Fruit fly (Drosophila melanogaster) whole organism, embryonic: Measurements from ENCODE around the gene CG9107.

Experiments used
- CG11085 ChIP-seq: fragments of 200-800 bp; sonication (Bioruptor generic); IDR thresholded peaks from 2 replicates; pipeline ENCODE4 v1.3.6; 2022; ENCODE audit warnings: missing biosample characterization, missing genetic modification characterization
- CG11456 ChIP-seq: fragments of 200-800 bp; sonication (Bioruptor generic); IDR thresholded peaks from 3 replicates; pipeline ENCODE4 v1.3.6; 2022; ENCODE audit warnings: missing biosample characterization, missing genetic modification characterization
- CG12236 ChIP-seq: fragments of 200-800 bp; sonication (Bioruptor generic); optimal IDR thresholded peaks from 2 replicates; lab custom pipeline; 2016; ENCODE audit warnings: missing biosample characterization, missing genetic modification characterization
- CG12391 ChIP-seq: fragments of 200-800 bp; sonication (Bioruptor generic); optimal IDR thresholded peaks from 3 replicates; lab custom pipeline; 2018; ENCODE audit warnings: missing biosample characterization, mild to moderate bottlenecking, missing genetic modification characterization, moderate library complexity
- CG13624 ChIP-seq: fragments of 200-800 bp; sonication (Bioruptor generic); optimal IDR thresholded peaks from 2 replicates; lab custom pipeline; 2016; ENCODE audit warnings: missing biosample characterization, missing genetic modification characterization
- CG1529 ChIP-seq: fragments of 200-800 bp; sonication (Bioruptor generic); optimal IDR thresholded peaks from 3 replicates; lab custom pipeline; 2018; ENCODE audit warnings: missing biosample characterization, missing genetic modification characterization
- CG17568 ChIP-seq: fragments of 200-800 bp; sonication (Bioruptor generic); optimal IDR thresholded peaks from 2 replicates; lab custom pipeline; 2018; ENCODE audit warnings: missing biosample characterization, mild to moderate bottlenecking, missing genetic modification characterization, moderate library complexity
- CG2712 ChIP-seq: fragments of 200-800 bp; optimal IDR thresholded peaks from 3 replicates; lab custom pipeline; 2019; ENCODE audit warnings: missing biosample characterization, mild to moderate bottlenecking, missing genetic modification characterization, moderate library complexity
- CG31441 ChIP-seq: fragments of 200-800 bp; sonication (Bioruptor generic); IDR thresholded peaks from 2 replicates; pipeline ENCODE4 v1.3.6; 2022; ENCODE audit warnings: missing biosample characterization, missing genetic modification characterization
- CG33557 ChIP-seq: fragments of 200-800 bp; sonication (Bioruptor generic); optimal IDR thresholded peaks from 2 replicates; lab custom pipeline; 2019; ENCODE audit warnings: missing biosample characterization, mild to moderate bottlenecking, missing genetic modification characterization, moderate library complexity
- CG4404 ChIP-seq: fragments of 200-800 bp; sonication (Bioruptor generic); IDR thresholded peaks from 2 replicates; pipeline ENCODE4 v1.3.6; 2022; ENCODE audit warnings: missing biosample characterization, missing genetic modification characterization
- CG6272 ChIP-seq: fragments of 200-800 bp; sonication (Bioruptor generic); IDR thresholded peaks from 2 replicates; pipeline ENCODE4 v1.3.6; 2022; ENCODE audit warnings: missing biosample characterization, missing genetic modification characterization
- CG6791 ChIP-seq: fragments of 200-800 bp; sonication (Bioruptor generic); IDR thresholded peaks from 3 replicates; pipeline ENCODE4 v1.3.6; 2022; ENCODE audit warnings: missing biosample characterization, missing genetic modification characterization; ENCODE audit not compliant: partially characterized antibody
- D19A ChIP-seq: fragments of 200-800 bp; optimal IDR thresholded peaks from 3 replicates; lab custom pipeline; 2019; ENCODE audit warnings: missing biosample characterization, mild to moderate bottlenecking, missing genetic modification characterization, moderate library complexity
- D19B ChIP-seq: fragments of 200-800 bp; sonication (Bioruptor generic); optimal IDR thresholded peaks from 2 replicates; lab custom pipeline; 2017; ENCODE audit warnings: missing biosample characterization, mild to moderate bottlenecking, missing genetic modification characterization
- E2f1 ChIP-seq: fragments of 200-800 bp; sonication (Bioruptor generic); IDR thresholded peaks from 2 replicates; pipeline ENCODE4 v1.3.6; 2022; ENCODE audit warnings: missing biosample characterization, missing genetic modification characterization
- ERR ChIP-seq: fragments of 200-800 bp; sonication (Bioruptor generic); optimal IDR thresholded peaks from 2 replicates; lab custom pipeline; 2016; ENCODE audit warnings: missing biosample characterization, missing genetic modification characterization
- HmgD ChIP-seq: fragments of 200-800 bp; sonication (Bioruptor generic); optimal IDR thresholded peaks from 3 replicates; lab custom pipeline; 2016; ENCODE audit warnings: missing biosample characterization, missing genetic modification characterization
- Hr3 ChIP-seq: fragments of 200-800 bp; sonication (Bioruptor generic); optimal IDR thresholded peaks from 3 replicates; lab custom pipeline; 2016; ENCODE audit warnings: missing biosample characterization, missing genetic modification characterization
- Hsf ChIP-seq: fragments of 200-800 bp; sonication (Bioruptor generic); optimal IDR thresholded peaks from 3 replicates; lab custom pipeline; 2016; ENCODE audit warnings: missing biosample characterization, missing genetic modification characterization
- Lim3 ChIP-seq: fragments of 200-800 bp; sonication (Bioruptor generic); IDR thresholded peaks from 2 replicates; pipeline ENCODE4 v1.3.6; 2022; ENCODE audit warnings: missing biosample characterization, missing genetic modification characterization
- MESR4 ChIP-seq: fragments of 200-800 bp; sonication (Bioruptor generic); optimal IDR thresholded peaks from 2 replicates; lab custom pipeline; 2018; ENCODE audit warnings: missing biosample characterization, mild to moderate bottlenecking, missing genetic modification characterization, moderate library complexity
- Mes4 ChIP-seq: fragments of 200-800 bp; sonication (Bioruptor generic); optimal IDR thresholded peaks from 2 replicates; lab custom pipeline; 2016; ENCODE audit warnings: missing biosample characterization, missing genetic modification characterization
- NC2β ChIP-seq: fragments of 200-800 bp; sonication (Bioruptor generic); optimal IDR thresholded peaks from 2 replicates; lab custom pipeline; 2016; ENCODE audit warnings: missing biosample characterization, missing genetic modification characterization
- Neu2 ChIP-seq: fragments of 200-800 bp; sonication (Bioruptor generic); optimal IDR thresholded peaks from 3 replicates; lab custom pipeline; 2016; ENCODE audit warnings: missing biosample characterization, missing genetic modification characterization, borderline replicate concordance
- Pdp1 ChIP-seq, 2 experiments: fragments of 200-800 bp; sonication (Bioruptor generic); optimal IDR thresholded peaks; 3 replicates each; lab custom pipeline; 2016; ENCODE audit warnings: missing biosample characterization in 2 of 2, missing genetic modification characterization in 2 of 2, mild to moderate bottlenecking in 1 of 2, moderate library complexity in 1 of 2
- Usf ChIP-seq: fragments of 200-800 bp; sonication (Bioruptor generic); optimal IDR thresholded peaks from 2 replicates; lab custom pipeline; 2017; ENCODE audit warnings: missing genotype, missing biosample characterization, missing genetic modification characterization
- abd-A ChIP-seq: fragments of 200-800 bp; sonication (Bioruptor generic); optimal IDR thresholded peaks from 3 replicates; lab custom pipeline; 2019; ENCODE audit warnings: missing biosample characterization, mild to moderate bottlenecking, missing genetic modification characterization, moderate library complexity
- bbx ChIP-seq: fragments of 200-800 bp; sonication (Bioruptor generic); IDR thresholded peaks from 2 replicates; pipeline ENCODE4 v1.3.6; 2022; ENCODE audit warnings: missing biosample characterization, missing genetic modification characterization; ENCODE audit not compliant: partially characterized antibody
- cad ChIP-seq: fragments of >200 bp; optimal IDR thresholded peaks from 2 replicates; lab custom pipeline; 2017; ENCODE audit warnings: missing biosample characterization, missing genetic modification characterization
- crol ChIP-seq: fragments of 200-800 bp; sonication (Bioruptor generic); IDR thresholded peaks from 2 replicates; pipeline ENCODE4 v1.3.6; 2022; ENCODE audit warnings: missing biosample characterization, missing genetic modification characterization
- dysf ChIP-seq: fragments of 200-800 bp; sonication (Bioruptor generic); IDR thresholded peaks from 3 replicates; pipeline ENCODE4 v1.3.6; 2022; ENCODE audit warnings: missing biosample characterization, missing genetic modification characterization
- gce ChIP-seq: fragments of 200-800 bp; sonication (Bioruptor generic); IDR thresholded peaks from 3 replicates; pipeline ENCODE4 v1.3.6; 2022; ENCODE audit warnings: missing biosample characterization, missing genetic modification characterization
- her ChIP-seq: fragments of 200-800 bp; sonication (Bioruptor generic); optimal IDR thresholded peaks from 2 replicates; lab custom pipeline; 2016; ENCODE audit warnings: missing biosample characterization, missing genetic modification characterization
- hkb ChIP-seq, 2 experiments: fragments of 200-800 bp in 1 of 2; fragments of >200 bp in 1 of 2; sonication (Bioruptor generic) in 1 of 2; IDR thresholded peaks in 1 of 2; optimal IDR thresholded peaks in 1 of 2; 2 replicates each; pipeline versions ENCODE4 v1.3.6 to Lab custom; 2017 to 2022; ENCODE audit warnings: missing biosample characterization in 1 of 2, missing genetic modification characterization in 1 of 2
- ind ChIP-seq: fragments of 200-800 bp; sonication (Bioruptor generic); optimal IDR thresholded peaks from 3 replicates; lab custom pipeline; 2016; ENCODE audit warnings: missing biosample characterization, missing genetic modification characterization
- jigr1 ChIP-seq: fragments of 200-800 bp; sonication (Bioruptor generic); IDR thresholded peaks from 3 replicates; pipeline ENCODE4 v1.3.6; 2022; ENCODE audit warnings: missing biosample characterization, missing genetic modification characterization
- ken ChIP-seq: fragments of 200-800 bp; sonication (Bioruptor generic); IDR thresholded peaks from 3 replicates; pipeline ENCODE4 v1.3.6; 2022; ENCODE audit warnings: missing biosample characterization, missing genetic modification characterization
- org-1 ChIP-seq: fragments of 200-800 bp; sonication (Bioruptor generic); optimal IDR thresholded peaks from 2 replicates; lab custom pipeline; 2017; ENCODE audit warnings: missing biosample characterization, missing genetic modification characterization
- pnt ChIP-seq: fragments of 200-800 bp; sonication (Bioruptor generic); optimal IDR thresholded peaks from 3 replicates; lab custom pipeline; 2016; ENCODE audit warnings: missing biosample characterization, missing genetic modification characterization
- pum ChIP-seq: fragments of 200-800 bp; sonication (Bioruptor generic); optimal IDR thresholded peaks from 2 replicates; lab custom pipeline; 2016; ENCODE audit warnings: missing biosample characterization, missing genetic modification characterization
- sima ChIP-seq: fragments of 200-800 bp; sonication (Bioruptor generic); optimal IDR thresholded peaks from 2 replicates; lab custom pipeline; 2016; ENCODE audit warnings: missing biosample characterization, missing genetic modification characterization
- slbo ChIP-seq: fragments of 200-800 bp; sonication (Bioruptor generic); IDR thresholded peaks from 2 replicates; pipeline ENCODE4 v1.3.6; 2022; ENCODE audit warnings: missing biosample characterization, missing genetic modification characterization
- slou ChIP-seq: fragments of 200-800 bp; sonication (Bioruptor generic); optimal IDR thresholded peaks from 3 replicates; lab custom pipeline; 2016; ENCODE audit warnings: missing biosample characterization, missing genetic modification characterization
- slp2 ChIP-seq: fragments of 200-800 bp; sonication (Bioruptor generic); optimal IDR thresholded peaks from 2 replicates; lab custom pipeline; 2016; ENCODE audit warnings: missing biosample characterization, missing genetic modification characterization
- so ChIP-seq: fragments of 200-800 bp; sonication (Bioruptor generic); IDR thresholded peaks from 3 replicates; pipeline ENCODE4 v1.3.6; 2022; ENCODE audit warnings: missing biosample characterization, missing genetic modification characterization
- sug ChIP-seq: fragments of 200-800 bp; optimal IDR thresholded peaks from 2 replicates; lab custom pipeline; 2019; ENCODE audit warnings: missing biosample characterization, mild to moderate bottlenecking, missing genetic modification characterization, moderate library complexity
- ttk ChIP-seq: fragments of 200-800 bp; sonication (Bioruptor generic); IDR thresholded peaks from 2 replicates; pipeline ENCODE4 v2.1.2; 2022; ENCODE audit warnings: missing biosample characterization, missing genetic modification characterization
- vfl ChIP-seq: fragments of 200-800 bp; sonication (Bioruptor generic); optimal IDR thresholded peaks from 2 replicates; lab custom pipeline; 2016; ENCODE audit warnings: missing biosample characterization, missing genetic modification characterization
- wek ChIP-seq: fragments of 200-800 bp; sonication (Bioruptor generic); optimal IDR thresholded peaks from 3 replicates; lab custom pipeline; 2018; ENCODE audit warnings: missing biosample characterization, mild to moderate bottlenecking, missing genetic modification characterization, moderate library complexity
- zfh2 ChIP-seq: fragments of 200-800 bp; sonication (Bioruptor generic); optimal IDR thresholded peaks from 2 replicates; lab custom pipeline; 2016; ENCODE audit warnings: missing biosample characterization, missing genetic modification characterization

The CG9107 gene

DNA sequence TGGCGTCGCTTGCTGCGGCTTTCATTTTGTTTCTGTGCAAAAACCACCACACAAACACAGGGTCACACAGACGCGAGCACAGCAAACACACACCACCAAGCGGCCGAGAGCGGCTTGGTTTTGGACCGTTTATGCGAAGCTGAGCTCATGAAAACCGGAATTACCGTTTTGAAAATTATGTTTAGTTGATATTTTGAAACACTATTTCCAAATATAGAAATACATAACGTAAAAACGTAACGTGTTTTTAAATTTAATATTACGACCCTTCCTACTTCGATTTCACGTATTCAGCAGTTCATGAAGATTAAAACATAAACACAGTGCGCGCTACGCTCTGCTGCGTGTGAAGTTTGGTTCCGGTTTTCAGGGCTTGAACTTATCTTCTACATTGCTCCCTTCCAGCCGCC is 26.9 kb upstream of the CG9107 start (continued):
- TF ChIP-seq slp2 (GFP tag; lab: Kevin White, UChicago) (peak; percentile 83), Pdp1 (GFP tag; optimal IDR thresholded peaks at IDR 0.05; lab: Kevin White, UChicago) (peak; percentile 92 to 93), jigr1 (GFP tag; lab: Robert Waterston, UW) (0 out of 3 replicates have a peak, but pooled peaks have one; percentile 17), Hr3 (GFP tag; lab: Kevin White, UChicago) (peak; percentile 80), dysf (GFP tag; lab: Robert Waterston, UW) (peak; percentile 97), HmgD (peak; percentile 69), wek (GFP tag; lab: Kevin White, UChicago) (peak; percentile 91), ttk (GFP tag; lab: Robert Waterston, UW) (peak; percentile 92), D19B (GFP tag; lab: Kevin White, UChicago) (peak; percentile 84), slbo (GFP tag; lab: Robert Waterston, UW) (peak; percentile 89), CG12236 (GFP tag; lab: Kevin White, UChicago) (peak; percentile 92), CG13624 (GFP tag; lab: Kevin White, UChicago) (peak; percentile 96), CG2712 (tag; lab: Kevin White, UChicago) (peak; percentile 98), CG31441 (GFP tag; lab: Robert Waterston, UW) (peak; percentile 96), NC2β (peak; percentile 89), Mes4 (peak; percentile 94), gce (GFP tag; lab: Robert Waterston, UW) (peak; percentile 91), CG33557 (GFP tag; lab: Kevin White, UChicago) (peak; percentile 95), ind (GFP tag; lab: Kevin White, UChicago) (peak; percentile 90), abd-A (tag; lab: Kevin White, UChicago) (no peak), sima (GFP tag; lab: Kevin White, UChicago) (peak; percentile 92), pum (GFP tag; lab: Kevin White, UChicago) (peak; percentile 90), zfh2 (GFP tag; lab: Kevin White, UChicago) (peak; percentile 85), hkb (optimal IDR thresholded peaks at IDR 0.05; lab: Kevin White, UChicago) (no peak), hkb (GFP tag; IDR thresholded peaks at IDR 0.05; lab: Robert Waterston, UW) (peak; percentile 99), D19A (tag; lab: Kevin White, UChicago) (peak; percentile 95), ERR (GFP tag; lab: Kevin White, UChicago) (peak; percentile 95), Lim3 (GFP tag; lab: Robert Waterston, UW) (0 out of 2 replicates have a peak, but pooled peaks have one; percentile 60), org-1 (GFP tag; lab: Kevin White, UChicago) (peak; percentile 96), CG11456 (GFP tag; lab: Robert Waterston, UW) (peak; percentile 93), Neu2 (GFP tag; lab: Kevin White, UChicago) (peak; percentile 58), Hsf (peak; percentile 94), pnt (GFP tag; lab: Kevin White, UChicago) (peak; percentile 88), CG6272 (peak; percentile 58; the same call in 1 of the 2 replicates), sug (tag; lab: Kevin White, UChicago) (peak; percentile 96), CG4404 (GFP tag; lab: Robert Waterston, UW) (peak; percentile 41; the same call in 1 of the 2 replicates), CG17568 (GFP tag; lab: Kevin White, UChicago) (no peak), CG12391 (tag; lab: Kevin White, UChicago) (peak; percentile 98), bbx (GFP tag; lab: Robert Waterston, UW) (no peak), so (GFP tag; lab: Robert Waterston, UW) (peak; percentile 95), her (GFP tag; lab: Kevin White, UChicago) (peak; percentile 95), CG11085 (GFP tag; lab: Robert Waterston, UW) (peak; percentile 50; the same call in 1 of the 2 replicates), cad (GFP tag; lab: Kevin White, UChicago) (no peak), crol (GFP tag; lab: Robert Waterston, UW) (peak; percentile 66), slou (GFP tag; lab: Kevin White, UChicago) (peak; percentile 72), ken (GFP tag; lab: Robert Waterston, UW) (peak; percentile 93), vfl (GFP tag; lab: Kevin White, UChicago) (peak; percentile 90), Usf (peak; percentile 75), CG6791 (GFP tag; lab: Robert Waterston, UW) (0 out of 3 replicates have a peak, but pooled peaks have one; percentile 12), MESR4 (GFP tag; lab: Kevin White, UChicago) (peak; percentile 46), E2f1 (GFP tag; lab: Robert Waterston, UW) (peak; percentile 82), CG1529 (GFP tag; lab: Kevin White, UChicago) (peak; percentile 92)
